Fruit fly (Drosophila melanogaster) Kc167 (cell line): ENCODE data around the gene Dhdds.

ENCODE experiments used
- Myc ChIP-seq: fragments of >200 bp; optimal IDR thresholded peaks from 2 replicates; lab custom pipeline; 2017; ENCODE audit warnings: missing external identifiers
- Sin3A ChIP-seq: fragments of >200 bp; optimal IDR thresholded peaks from 2 replicates; lab custom pipeline; 2018; ENCODE audit warnings: missing external identifiers
- h ChIP-seq: fragments of >200 bp; optimal IDR thresholded peaks from 3 replicates; lab custom pipeline; 2018; ENCODE audit warnings: missing external identifiers
- insv ChIP-seq: fragments of >200 bp; optimal IDR thresholded peaks from 3 replicates; lab custom pipeline; 2018; ENCODE audit warnings: missing external identifiers
- psq ChIP-seq: fragments of >200 bp; optimal IDR thresholded peaks from 2 replicates; lab custom pipeline; 2017; ENCODE audit warnings: missing external identifiers
- ttk ChIP-seq: sonication (Bioruptor generic); optimal IDR thresholded peaks from 2 replicates; lab custom pipeline; 2017; ENCODE audit warnings: missing external identifiers

dm6 chrX:7923063-7923462, 10.1 kb downstream of the Dhdds start:
- TF ChIP-seq Sin3A (lab: Kevin White, UChicago) (no peak), Myc (lab: Kevin White, UChicago) (no peak), insv (no peak), h (lab: Kevin White, UChicago) (no peak), ttk (lab: Kevin White, UChicago) (no peak), psq (lab: Kevin White, UChicago) (no peak)
